Worm (Caenorhabditis elegans) whole organism, young adult: ENCODE measurements around the gene eea-1.

ENCODE experiments used
- cebp-2 ChIP-seq: fragments of 200-800 bp; sonication (Bioruptor generic); IDR thresholded peaks from 2 replicates; pipeline ENCODE4 v1.3.6; 2022; ENCODE audit warnings: missing genetic modification characterization, missing compliant biosample characterization
- chd-7 ChIP-seq: sonication (generic microtip); optimal IDR thresholded peaks from 2 replicates; lab custom pipeline; 2016; ENCODE audit warnings: mild to moderate bottlenecking, missing genetic modification characterization, moderate library complexity, missing compliant biosample characterization
- efl-1 ChIP-seq: fragments of 150-350 bp; optimal IDR thresholded peaks from 2 replicates; lab custom pipeline; 2014; ENCODE audit warnings: missing biosample characterization, missing genetic modification reagents, missing genetic modification characterization
- hrde-1 ChIP-seq: sonication (generic microtip); optimal IDR thresholded peaks from 2 replicates; lab custom pipeline; 2016; ENCODE audit warnings: missing genetic modification characterization, mild to moderate bottlenecking, missing compliant biosample characterization, moderate library complexity, missing genotype, missing genetic modification reagents, borderline replicate concordance
- nhr-120 ChIP-seq: fragments of 200-800 bp; sonication (Bioruptor generic); IDR thresholded peaks from 2 replicates; pipeline ENCODE4 v1.3.6; 2022; ENCODE audit warnings: missing genetic modification characterization, missing compliant biosample characterization
- nhr-90 ChIP-seq: sonication (generic microtip); optimal IDR thresholded peaks from 2 replicates; lab custom pipeline; 2016; ENCODE audit warnings: missing genotype, mild to moderate bottlenecking, missing genetic modification characterization, missing compliant biosample characterization

- TF ChIP-seq nhr-120 (GFP tag; lab: Robert Waterston, UW) (no peak), chd-7 (tag; lab: Kevin White, UChicago) (no peak), cebp-2 (GFP tag; lab: Robert Waterston, UW) (no peak), hrde-1 (tag; lab: Kevin White, UChicago) (no peak), efl-1 (no peak), nhr-90 (tag; lab: Kevin White, UChicago) (no peak)
These were observed 14.4 kb upstream of the eea-1 start, which contains the start of gene avr-15 for ce11 chrV:13511618-13512017.
